Fruit fly (Drosophila melanogaster) whole organism, prepupa: ENCODE results near the gene CNMaR.

Experiments
- CG34406 ChIP-seq: fragments of 200-800 bp; sonication (Bioruptor generic); optimal IDR thresholded peaks from 3 replicates; lab custom pipeline; 2016; ENCODE audit warnings: missing biosample characterization, missing genetic modification characterization
- CG6163 ChIP-seq: fragments of 200-800 bp; sonication (Bioruptor generic); IDR thresholded peaks from 3 replicates; pipeline ENCODE4 v1.3.6; 2022; ENCODE audit warnings: missing biosample characterization, missing genetic modification characterization
- CG6276 ChIP-seq: fragments of 200-800 bp; sonication (Bioruptor generic); optimal IDR thresholded peaks from 2 replicates; lab custom pipeline; 2017; ENCODE audit warnings: missing biosample characterization, mild to moderate bottlenecking, missing genetic modification characterization
- CG8119 ChIP-seq: fragments of 200-800 bp; sonication (Bioruptor generic); IDR thresholded peaks from 3 replicates; pipeline ENCODE4 v1.3.6; 2022; ENCODE audit warnings: missing biosample characterization, missing genetic modification characterization
- Hr4 ChIP-seq: fragments of 200-800 bp; sonication (Bioruptor generic); optimal IDR thresholded peaks from 3 replicates; lab custom pipeline; 2016; ENCODE audit warnings: missing biosample characterization, missing genetic modification characterization
- OdsH ChIP-seq: fragments of 200-800 bp; sonication (Bioruptor generic); optimal IDR thresholded peaks from 3 replicates; lab custom pipeline; 2016; ENCODE audit warnings: missing biosample characterization, missing genetic modification characterization
- net ChIP-seq: fragments of 200-800 bp; sonication (Bioruptor generic); optimal IDR thresholded peaks from 3 replicates; lab custom pipeline; 2016; ENCODE audit warnings: missing biosample characterization, missing genetic modification characterization

dm6 chr3L:9693552-9694133, 49.7 kb downstream of the CNMaR start:
- no peak for TF ChIP-seq Hr4 (GFP tag; lab: Kevin White, UChicago)
- TF ChIP-seq CG6276 (GFP tag; lab: Kevin White, UChicago), result peak; percentile 2
- peak; percentile 24; the same call in 1 of the 3 replicates for TF ChIP-seq CG6163
- TF ChIP-seq OdsH, result no peak
- peak; percentile 43; the same call in 2 of the 3 replicates for TF ChIP-seq CG8119 (GFP tag; lab: Robert Waterston, UW)
- TF ChIP-seq net (GFP tag; lab: Kevin White, UChicago), result no peak
- TF ChIP-seq CG34406, result no peak
